Worm (Caenorhabditis elegans) whole organism, L4 larva: Measurements from ENCODE around the gene mnk-1.
A peak's percentile ranks its signal among the peaks of the same experiment; 100 is the strongest.

Source experiments
- D1046.2 ChIP-seq: fragments of 200-800 bp; sonication (Bioruptor generic); IDR thresholded peaks from 2 replicates; pipeline ENCODE4 v1.3.6; 2022; ENCODE audit warnings: missing genetic modification characterization, missing compliant biosample characterization
- F10B5.3 ChIP-seq: sonication (generic microtip); optimal IDR thresholded peaks from 2 replicates; lab custom pipeline; 2016; ENCODE audit warnings: mild to moderate bottlenecking, missing genetic modification characterization, missing compliant biosample characterization
- F26F4.8 ChIP-seq: fragments of 200-800 bp; sonication (Bioruptor generic); conservative IDR thresholded peaks from 2 replicates; pipeline ENCODE4 v1.3.6; 2022; ENCODE audit warnings: missing genetic modification characterization, missing compliant biosample characterization
- F44E2.7 ChIP-seq: fragments of 200-800 bp; sonication (Bioruptor generic); IDR thresholded peaks from 2 replicates; pipeline ENCODE4 v2.1.2; 2022; ENCODE audit warnings: missing genetic modification characterization, missing compliant biosample characterization
- T20F7.1 ChIP-seq: fragments of 200-800 bp; sonication (Bioruptor generic); optimal IDR thresholded peaks from 2 replicates; lab custom pipeline; 2018; ENCODE audit warnings: mild to moderate bottlenecking, missing genetic modification characterization, missing compliant biosample characterization
- Y75B8A.6 ChIP-seq: fragments of 200-800 bp; sonication (Bioruptor generic); IDR thresholded peaks from 2 replicates; pipeline ENCODE4 v1.3.6; 2022; ENCODE audit warnings: missing genetic modification reagents, missing genetic modification characterization, missing compliant biosample characterization
- aha-1 ChIP-seq: fragments of 150-350 bp; peaks from one replicate; lab custom pipeline; 2014; ENCODE audit warnings: missing biosample characterization, missing genetic modification characterization
- attf-4 ChIP-seq: sonication (generic microtip); optimal IDR thresholded peaks from 3 replicates; lab custom pipeline; 2017; ENCODE audit warnings: missing biosample characterization, missing genetic modification characterization
- ceh-20 ChIP-seq: fragments of 200-800 bp; sonication (Bioruptor generic); IDR thresholded peaks from 2 replicates; pipeline ENCODE4 v1.3.6; 2022; ENCODE audit warnings: missing genetic modification reagents, missing genetic modification characterization, missing compliant biosample characterization
- ceh-28 ChIP-seq: fragments of 150-350 bp; optimal IDR thresholded peaks from 2 replicates; lab custom pipeline; 2014; ENCODE audit warnings: missing biosample characterization, missing genetic modification reagents, missing genetic modification characterization
- ceh-32 ChIP-seq: sonication (generic microtip); optimal IDR thresholded peaks from 2 replicates; lab custom pipeline; 2016; ENCODE audit warnings: mild to moderate bottlenecking, missing genetic modification characterization, missing compliant biosample characterization; ENCODE audit not compliant: poor library complexity
- ceh-44 ChIP-seq: fragments of 200-800 bp; sonication (Bioruptor generic); IDR thresholded peaks from 2 replicates; pipeline ENCODE4 v1.3.6; 2022; ENCODE audit warnings: missing genetic modification reagents, missing genetic modification characterization, missing compliant biosample characterization
- ceh-62 ChIP-seq: sonication (generic microtip); optimal IDR thresholded peaks from 2 replicates; lab custom pipeline; 2017; ENCODE audit warnings: missing biosample characterization, missing genetic modification characterization
- ces-1 ChIP-seq: fragments of 150-350 bp; sonication (generic microtip); optimal IDR thresholded peaks from 4 replicates; lab custom pipeline; 2014; ENCODE audit warnings: missing biosample characterization, missing genetic modification reagents, missing genetic modification characterization
- cey-2 ChIP-seq: sonication (generic microtip); optimal IDR thresholded peaks from 3 replicates; lab custom pipeline; 2017; ENCODE audit warnings: missing genetic modification characterization, mild to moderate bottlenecking, missing compliant biosample characterization, antibody characterized with exemption, borderline replicate concordance; ENCODE audit not compliant: insufficient read depth
- daf-12 ChIP-seq: fragments of 150-350 bp; optimal IDR thresholded peaks from 2 replicates; lab custom pipeline; 2014; ENCODE audit warnings: missing biosample characterization, missing genetic modification reagents, missing genetic modification characterization
- daf-8 ChIP-seq: fragments of 200-800 bp; sonication (Bioruptor generic); IDR thresholded peaks from 2 replicates; pipeline ENCODE4 v1.3.6; 2022; ENCODE audit warnings: missing genetic modification characterization, missing compliant biosample characterization
- dmd-8 ChIP-seq: fragments of 200-800 bp; sonication (Bioruptor generic); IDR thresholded peaks from 2 replicates; pipeline ENCODE4 v1.3.6; 2022; ENCODE audit warnings: missing genetic modification characterization, missing compliant biosample characterization
- dmd-9 ChIP-seq: fragments of 200-800 bp; sonication (Bioruptor generic); IDR thresholded peaks from 2 replicates; pipeline ENCODE4 v1.3.6; 2022; ENCODE audit warnings: missing genetic modification reagents, missing genetic modification characterization, missing compliant biosample characterization
- dve-1 ChIP-seq: sonication (generic microtip); optimal IDR thresholded peaks from 2 replicates; lab custom pipeline; 2017; ENCODE audit warnings: antibody characterized with exemption, mild to moderate bottlenecking, missing genetic modification characterization, missing compliant biosample characterization; ENCODE audit not compliant: insufficient read depth
- egl-43 ChIP-seq: fragments of 200-800 bp; sonication (Bioruptor generic); IDR thresholded peaks from 2 replicates; pipeline ENCODE4 v1.3.6; 2022; ENCODE audit warnings: missing genetic modification reagents, missing genetic modification characterization, missing compliant biosample characterization
- fkh-10 ChIP-seq: fragments of 150-350 bp; optimal IDR thresholded peaks from 2 replicates; lab custom pipeline; 2014; ENCODE audit warnings: missing biosample characterization, missing genetic modification reagents, missing genetic modification characterization
- fos-1 ChIP-seq: fragments of 150-350 bp; optimal IDR thresholded peaks from 2 replicates; lab custom pipeline; 2014; ENCODE audit warnings: missing biosample characterization, missing genetic modification characterization
- gei-8 ChIP-seq: fragments of 200-800 bp; sonication (Bioruptor generic); optimal IDR thresholded peaks from 2 replicates; lab custom pipeline; 2018; ENCODE audit warnings: mild to moderate bottlenecking, missing genetic modification characterization, missing compliant biosample characterization
- hlh-11 ChIP-seq: fragments of 200-800 bp; sonication (Bioruptor generic); optimal IDR thresholded peaks from 2 replicates; lab custom pipeline; 2018; ENCODE audit warnings: mild to moderate bottlenecking, missing genetic modification characterization, missing compliant biosample characterization
- hlh-30 ChIP-seq: sonication (generic microtip); optimal IDR thresholded peaks from 2 replicates; lab custom pipeline; 2017; ENCODE audit warnings: antibody characterized with exemption, mild to moderate bottlenecking, missing genetic modification characterization, missing compliant biosample characterization; ENCODE audit not compliant: insufficient read depth
- lin-13 ChIP-seq: fragments of 150-350 bp; optimal IDR thresholded peaks from 2 replicates; lab custom pipeline; 2014; ENCODE audit warnings: missing biosample characterization, missing genetic modification reagents, missing genetic modification characterization
- lir-3 ChIP-seq: sonication (generic microtip); optimal IDR thresholded peaks from 2 replicates; lab custom pipeline; 2016; ENCODE audit warnings: mild to moderate bottlenecking, missing genetic modification characterization, missing compliant biosample characterization
- lsy-2 ChIP-seq, 2 experiments: fragments of 150-350 bp in 1 of 2; sonication (generic microtip) in 1 of 2; optimal IDR thresholded peaks; 2 replicates each; lab custom pipeline; 2014 to 2017; ENCODE audit warnings: missing biosample characterization in 2 of 2, missing genetic modification characterization in 2 of 2
- madf-9 ChIP-seq: fragments of 200-800 bp; sonication (Bioruptor generic); conservative IDR thresholded peaks from 2 replicates; pipeline ENCODE4 v1.3.6; 2022; ENCODE audit warnings: missing genetic modification reagents, missing genetic modification characterization, missing compliant biosample characterization
- mdl-1 ChIP-seq, 2 experiments: fragments of 150-350 bp in 1 of 2; sonication (generic microtip) in 1 of 2; optimal IDR thresholded peaks; 2 replicates each; lab custom pipeline; 2014 to 2017; ENCODE audit warnings: missing biosample characterization in 2 of 2, missing genetic modification characterization in 2 of 2
- mdt-29 ChIP-seq: fragments of 200-800 bp; sonication (Bioruptor generic); IDR thresholded peaks from 2 replicates; pipeline ENCODE4 v1.3.6; 2022; ENCODE audit warnings: missing genetic modification reagents, missing genetic modification characterization, missing compliant biosample characterization
- mep-1 ChIP-seq: fragments of 150-350 bp; sonication (generic microtip); optimal IDR thresholded peaks from 3 replicates; lab custom pipeline; 2014; ENCODE audit warnings: missing biosample characterization, missing genetic modification characterization
- nhr-10 ChIP-seq: fragments of 150-350 bp; optimal IDR thresholded peaks from 2 replicates; lab custom pipeline; 2014; ENCODE audit warnings: missing biosample characterization, missing genetic modification characterization
- nhr-11 ChIP-seq: fragments of 150-350 bp; optimal IDR thresholded peaks from 2 replicates; lab custom pipeline; 2014; ENCODE audit warnings: missing biosample characterization, missing genetic modification characterization
- nhr-25 ChIP-seq: sonication (generic microtip); optimal IDR thresholded peaks from 2 replicates; lab custom pipeline; 2017; ENCODE audit warnings: missing genetic modification characterization, mild to moderate bottlenecking, missing compliant biosample characterization, antibody characterized with exemption, moderate library complexity, borderline replicate concordance; ENCODE audit not compliant: insufficient read depth
- nhr-42 ChIP-seq: fragments of 200-800 bp; sonication (Bioruptor generic); IDR thresholded peaks from 2 replicates; pipeline ENCODE4 v1.3.6; 2022; ENCODE audit warnings: missing genetic modification characterization, missing compliant biosample characterization
- nhr-48 ChIP-seq: sonication (generic microtip); optimal IDR thresholded peaks from 2 replicates; lab custom pipeline; 2016; ENCODE audit warnings: mild to moderate bottlenecking, missing genetic modification characterization, missing compliant biosample characterization
- rbr-2 ChIP-seq: sonication (generic microtip); optimal IDR thresholded peaks from 2 replicates; lab custom pipeline; 2016; ENCODE audit warnings: missing genotype, missing genetic modification characterization, missing compliant biosample characterization
- saeg-2 ChIP-seq: fragments of 200-800 bp; sonication (Bioruptor generic); IDR thresholded peaks from 2 replicates; pipeline ENCODE4 v1.3.6; 2022; ENCODE audit warnings: missing genetic modification reagents, missing genetic modification characterization, missing compliant biosample characterization
- skn-1 ChIP-seq: fragments of 150-350 bp; optimal IDR thresholded peaks from 2 replicates; lab custom pipeline; 2014; ENCODE audit warnings: missing biosample characterization, missing genetic modification characterization
- snpc-1.2 ChIP-seq: fragments of 200-800 bp; sonication (Bioruptor generic); IDR thresholded peaks from 2 replicates; pipeline ENCODE4 v1.3.6; 2022; ENCODE audit warnings: missing genetic modification reagents, missing genetic modification characterization, missing compliant biosample characterization
- snpc-4 ChIP-seq: fragments of 150-350 bp; optimal IDR thresholded peaks from 2 replicates; lab custom pipeline; 2014; ENCODE audit warnings: missing biosample characterization, missing genetic modification characterization
- spr-1 ChIP-seq: sonication (generic microtip); optimal IDR thresholded peaks from 2 replicates; lab custom pipeline; 2016; ENCODE audit warnings: mild to moderate bottlenecking, missing genetic modification characterization, missing compliant biosample characterization
- spr-3 ChIP-seq: fragments of 200-800 bp; sonication (Bioruptor generic); optimal IDR thresholded peaks from 2 replicates; lab custom pipeline; 2018; ENCODE audit warnings: mild to moderate bottlenecking, missing genetic modification characterization, missing compliant biosample characterization
- unc-130 ChIP-seq: sonication (generic microtip); optimal IDR thresholded peaks from 2 replicates; lab custom pipeline; 2016; ENCODE audit warnings: missing genetic modification reagents, missing genetic modification characterization, missing compliant biosample characterization
- unc-39 ChIP-seq: sonication (generic microtip); optimal IDR thresholded peaks from 2 replicates; lab custom pipeline; 2017; ENCODE audit warnings: missing biosample characterization, missing genetic modification characterization
- zag-1 ChIP-seq: fragments of 150-350 bp; optimal IDR thresholded peaks from 2 replicates; lab custom pipeline; 2014; ENCODE audit warnings: missing biosample characterization, missing genetic modification characterization
- zip-2 ChIP-seq: fragments of 150-350 bp; optimal IDR thresholded peaks from 2 replicates; lab custom pipeline; 2014; ENCODE audit warnings: missing biosample characterization, missing genetic modification characterization
- ztf-11 ChIP-seq: fragments of 150-350 bp; optimal IDR thresholded peaks from 2 replicates; lab custom pipeline; 2014; ENCODE audit warnings: missing biosample characterization, missing genetic modification characterization

The mnk-1 gene

ce11 chrII:10551985-10552736 lies 2.7 kb downstream of the mnk-1 start (continued):
- peak; percentile 70 for TF ChIP-seq ceh-20 (GFP tag; lab: Robert Waterston, UW)
- peak; percentile 55; the same call in 1 of the 2 replicates for TF ChIP-seq mdt-29 (GFP tag; lab: Robert Waterston, UW)
- no peak for TF ChIP-seq snpc-1.2 (GFP tag; lab: Robert Waterston, UW)
- peak; percentile 89 for TF ChIP-seq saeg-2
- TF ChIP-seq Y75B8A.6 (GFP tag; lab: Robert Waterston, UW): 0 out of 2 replicates have a peak, but pooled peaks have one; percentile 74
- TF ChIP-seq spr-1 (tag; lab: Kevin White, UChicago): peak; percentile 63
- peak; percentile 82 for TF ChIP-seq nhr-10 (tag; lab: Kevin White, UChicago)
- TF ChIP-seq ceh-62 (tag; lab: Kevin White, UChicago): no peak
- no peak for TF ChIP-seq daf-12 (tag; lab: Kevin White, UChicago)
- TF ChIP-seq dve-1 (tag; lab: Kevin White, UChicago): peak; percentile 96
- TF ChIP-seq madf-9 (GFP tag; lab: Robert Waterston, UW): peak; percentile 39
- TF ChIP-seq D1046.2: no peak
- TF ChIP-seq spr-3 (GFP tag; lab: Kevin White, UChicago): peak; percentile 26
- TF ChIP-seq lir-3: no peak
- TF ChIP-seq gei-8: peak; percentile 74
- TF ChIP-seq snpc-4 (tag; lab: Kevin White, UChicago): no peak
- no peak for TF ChIP-seq lin-13 (GFP tag; lab: Kevin White, UChicago)
- TF ChIP-seq egl-43: peak; percentile 77
- peak; percentile 60; the same call in 1 of the 2 replicates for TF ChIP-seq nhr-42 (GFP tag; lab: Robert Waterston, UW)
- no peak for TF ChIP-seq ceh-44 (GFP tag; lab: Robert Waterston, UW)
- TF ChIP-seq F10B5.3: no peak
- peak; percentile 83 for TF ChIP-seq rbr-2 (tag; lab: Kevin White, UChicago)
- TF ChIP-seq hlh-30 (tag; lab: Kevin White, UChicago): peak; percentile 99
- TF ChIP-seq F44E2.7: no peak
- peak; percentile 66 for TF ChIP-seq fos-1 (tag; lab: Kevin White, UChicago)
- TF ChIP-seq ztf-11 (tag; lab: Kevin White, UChicago): no peak
- peak; percentile 99 for TF ChIP-seq aha-1
- TF ChIP-seq nhr-11 (tag; lab: Kevin White, UChicago): peak; percentile 98
- peak; percentile 63 for TF ChIP-seq ces-1 (GFP tag; lab: Kevin White, UChicago)
- peak; percentile 81 for TF ChIP-seq nhr-25 (tag; lab: Kevin White, UChicago)
- peak; percentile 76 to 91 for TF ChIP-seq mdl-1 (tag; optimal IDR thresholded peaks at IDR 0.05; lab: Kevin White, UChicago)
- TF ChIP-seq hlh-11 (tag; lab: Kevin White, UChicago): peak; percentile 96
- no peak for TF ChIP-seq zip-2 (tag; lab: Kevin White, UChicago)
- TF ChIP-seq F26F4.8 (GFP tag; lab: Robert Waterston, UW): no peak
- no peak for TF ChIP-seq dmd-8 (GFP tag; lab: Robert Waterston, UW)
- peak; percentile 57 for TF ChIP-seq cey-2 (tag; lab: Kevin White, UChicago)
- TF ChIP-seq unc-130: no peak
- TF ChIP-seq attf-4: no peak
- peak; percentile 52 for TF ChIP-seq zag-1
- TF ChIP-seq daf-8: no peak
- TF ChIP-seq lsy-2 (tag; optimal IDR thresholded peaks at IDR 0.05; lab: Kevin White, UChicago): peak; percentile 76 to 92
- TF ChIP-seq skn-1 (tag; lab: Kevin White, UChicago): no peak
- peak; percentile 91 for TF ChIP-seq fkh-10
- no peak for TF ChIP-seq ceh-32 (tag; lab: Kevin White, UChicago)
- TF ChIP-seq ceh-28: peak; percentile 14
- TF ChIP-seq nhr-48 (tag; lab: Kevin White, UChicago): peak; percentile 95
- peak; percentile 67 for TF ChIP-seq T20F7.1
- TF ChIP-seq unc-39 (tag; lab: Kevin White, UChicago): no peak
- peak; percentile 89 for TF ChIP-seq mep-1
- TF ChIP-seq dmd-9 (GFP tag; lab: Robert Waterston, UW): no peak
